Worm (Caenorhabditis elegans) whole organism, early embryonic: ENCODE data around the gene gba-2.
"Not testable (repeated sequence)": the region's sequence is repeated elsewhere in the genome, so short reads cannot be mapped to it uniquely, and the experiment has no call there.

ENCODE experiments used
- B0310.2 ChIP-seq: sonication (generic microtip); optimal IDR thresholded peaks from 2 replicates; lab custom pipeline; 2016; ENCODE audit warnings: mild to moderate bottlenecking, missing genetic modification characterization, missing compliant biosample characterization
- F13C5.2 ChIP-seq: sonication (generic microtip); optimal IDR thresholded peaks from 2 replicates; lab custom pipeline; 2017; ENCODE audit warnings: mild to moderate bottlenecking, missing genetic modification characterization, inconsistent platforms, missing compliant biosample characterization
- aly-1 ChIP-seq: sonication (generic microtip); optimal IDR thresholded peaks from 2 replicates; lab custom pipeline; 2016; ENCODE audit warnings: missing genetic modification characterization, missing compliant biosample characterization
- ama-1 ChIP-seq: fragments of 150-350 bp; optimal IDR thresholded peaks from 2 replicates; lab custom pipeline; 2014
- ceh-13 ChIP-seq: fragments of 200-800 bp; sonication (Bioruptor generic); optimal IDR thresholded peaks from 2 replicates; lab custom pipeline; 2018; ENCODE audit warnings: mild to moderate bottlenecking, missing genetic modification characterization, missing compliant biosample characterization
- ceh-36 ChIP-seq: sonication (generic microtip); optimal IDR thresholded peaks from 2 replicates; lab custom pipeline; 2016; ENCODE audit warnings: missing genetic modification characterization, inconsistent platforms, missing compliant biosample characterization
- ets-7 ChIP-seq: sonication (generic microtip); optimal IDR thresholded peaks from 2 replicates; lab custom pipeline; 2016; ENCODE audit warnings: missing genotype, missing genetic modification characterization, missing compliant biosample characterization
- flt-1 ChIP-seq: fragments of 200-800 bp; sonication (Bioruptor generic); IDR thresholded peaks from 2 replicates; pipeline ENCODE4 v1.3.6; 2022; ENCODE audit warnings: missing genetic modification characterization, missing compliant biosample characterization
- hmbx-1 ChIP-seq: sonication (generic microtip); optimal IDR thresholded peaks from 2 replicates; lab custom pipeline; 2016; ENCODE audit warnings: mild to moderate bottlenecking, missing genetic modification characterization, missing compliant biosample characterization
- hmg-4 ChIP-seq: fragments of 200-800 bp; sonication (Bioruptor generic); optimal IDR thresholded peaks from 2 replicates; lab custom pipeline; 2018; ENCODE audit warnings: mild to moderate bottlenecking, missing genetic modification characterization, missing compliant biosample characterization
- hnd-1 ChIP-seq: sonication (generic microtip); optimal IDR thresholded peaks from 2 replicates; lab custom pipeline; 2016; ENCODE audit warnings: missing genetic modification characterization, missing compliant biosample characterization
- pes-1 ChIP-seq: fragments of 200-800 bp; sonication (Bioruptor generic); IDR thresholded peaks from 2 replicates; pipeline ENCODE4 v1.3.6; 2022; ENCODE audit warnings: missing genetic modification reagents, missing genetic modification characterization, missing compliant biosample characterization
- scrt-1 ChIP-seq: fragments of 200-800 bp; sonication (Bioruptor generic); IDR thresholded peaks from 2 replicates; pipeline ENCODE4 v1.3.6; 2022; ENCODE audit warnings: missing genetic modification characterization, missing compliant biosample characterization
- sea-1 ChIP-seq: fragments of 200-800 bp; sonication (Bioruptor generic); conservative IDR thresholded peaks from 2 replicates; pipeline ENCODE4 v1.3.6; 2022; ENCODE audit warnings: missing genetic modification characterization, missing compliant biosample characterization
- tbx-11 ChIP-seq: fragments of 200-800 bp; sonication (Bioruptor generic); IDR thresholded peaks from 2 replicates; pipeline ENCODE4 v1.3.6; 2022; ENCODE audit warnings: missing genetic modification characterization, missing compliant biosample characterization
- tbx-37 ChIP-seq: fragments of 200-800 bp; sonication (Bioruptor generic); conservative IDR thresholded peaks from 2 replicates; pipeline ENCODE4 v1.3.6; 2022; ENCODE audit warnings: missing genetic modification reagents, missing genetic modification characterization, missing compliant biosample characterization
- tra-4 ChIP-seq: sonication (generic microtip); optimal IDR thresholded peaks from 2 replicates; lab custom pipeline; 2017; ENCODE audit warnings: missing genetic modification characterization, missing compliant biosample characterization

The gba-2 gene

DNA sequence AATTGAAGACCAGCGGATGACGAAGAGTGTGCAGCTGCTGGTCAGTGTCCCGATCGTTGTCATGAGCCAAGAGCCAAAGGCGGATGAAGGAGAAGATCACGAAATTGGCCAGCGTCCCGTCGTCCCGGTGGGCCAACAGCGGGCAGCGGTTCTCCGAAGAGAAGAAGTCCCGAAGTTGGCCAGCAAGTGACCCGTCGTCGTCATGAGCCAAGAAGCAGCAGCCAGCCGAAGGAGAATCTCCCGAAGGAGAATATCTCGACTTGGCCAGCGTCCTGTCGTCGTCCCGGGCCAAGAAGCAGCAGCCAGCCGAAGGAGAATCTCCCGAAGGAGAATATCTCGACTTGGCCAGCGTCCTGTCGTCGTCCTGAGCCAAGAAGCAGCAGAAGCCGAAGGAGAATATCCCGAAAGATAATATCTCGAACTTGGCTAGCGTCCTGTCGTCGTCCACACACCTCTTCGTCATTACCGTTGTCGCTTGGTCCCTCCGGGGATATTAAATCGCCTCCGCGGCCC is 22.8 kb downstream of the gba-2 start, which contains the start of gene C33C12.11:
TSS of gene C33C12.11 (minus strand) at position 463 of the 513 bp plus-strand sequence.
- not testable (repeated sequence) for TF ChIP-seq tbx-11 (GFP tag; lab: Robert Waterston, UW); ceh-13 (GFP tag; lab: Kevin White, UChicago); hmg-4

DNA sequence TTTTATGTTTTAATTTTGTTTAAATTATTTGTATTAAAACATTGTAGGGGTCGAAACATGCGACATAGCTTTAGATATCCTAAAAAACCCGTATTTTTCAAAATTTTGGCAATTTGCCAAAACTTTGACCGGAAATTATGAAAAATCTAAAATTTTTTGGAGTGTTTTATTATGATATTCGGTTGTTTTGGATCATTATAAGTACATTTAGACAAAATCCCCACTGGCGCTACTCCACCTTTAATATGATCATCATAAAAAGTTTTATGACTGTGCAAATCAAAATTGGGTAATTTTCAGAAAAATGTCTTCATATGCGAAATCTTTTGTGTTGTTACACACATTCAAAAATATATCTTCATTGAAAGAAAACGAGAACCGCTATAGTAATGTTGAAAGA is 32.5 kb downstream of the gba-2 start, which contains the start of gene math-18:
TSS of gene math-18 (plus strand) at position 301 of the 400 bp plus-strand sequence.
- TF ChIP-seq ets-7 (tag; lab: Kevin White, UChicago); sea-1 (GFP tag; lab: Robert Waterston, UW); pes-1 (GFP tag; lab: Robert Waterston, UW): not testable (repeated sequence)

DNA sequence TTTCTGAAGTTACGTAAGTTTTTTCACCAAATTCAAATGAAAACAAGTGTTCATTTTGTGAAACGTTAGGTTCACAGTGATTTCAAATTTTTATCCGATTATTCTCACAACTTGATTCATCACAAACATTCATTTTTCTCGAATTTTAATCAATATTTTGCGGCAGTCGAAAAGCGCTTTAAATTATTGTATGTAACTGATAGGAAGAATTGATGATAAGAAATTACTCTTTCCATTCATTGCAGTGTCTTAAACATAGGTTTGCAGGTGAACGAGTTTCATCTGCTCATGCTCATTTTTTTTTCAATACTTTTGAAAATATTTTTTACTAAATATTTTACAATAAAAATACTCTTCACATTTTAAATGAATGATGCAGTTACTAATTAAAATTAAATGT is 33.8 kb downstream of the gba-2 start:
- TF ChIP-seq hmbx-1 (tag; lab: Kevin White, UChicago) (no peak), aly-1 (tag; lab: Kevin White, UChicago) (no peak), scrt-1 (no peak), hnd-1 (tag; lab: Kevin White, UChicago) (no peak)

DNA sequence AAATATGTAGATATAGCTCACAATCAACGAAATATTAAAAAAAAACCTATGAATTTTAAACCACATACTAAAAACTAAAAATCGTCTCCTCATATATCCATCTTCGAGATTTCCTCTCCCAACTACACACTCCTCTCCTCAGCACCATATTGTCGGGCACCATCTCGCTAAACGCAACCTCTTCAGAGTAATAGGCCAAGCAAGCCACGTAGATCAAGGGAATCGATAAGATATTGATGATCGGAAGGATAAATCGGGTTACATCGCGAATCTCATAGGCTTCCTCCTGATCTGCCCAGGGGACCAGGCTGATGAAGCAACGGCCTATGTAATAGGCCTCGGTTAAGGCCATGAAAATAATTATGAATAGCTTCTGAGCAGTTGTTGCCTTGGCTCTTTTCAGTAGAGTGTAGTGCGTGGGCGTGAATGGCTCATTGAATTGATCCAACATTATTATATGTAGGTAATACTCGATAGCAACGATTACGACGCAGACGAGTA is 35.7 kb downstream of the gba-2 start, which contains the start of the genes C40A11.7 and C40A11.8:
TSS of gene C40A11.7 (minus strand) at position 101 of the 501 bp plus-strand sequence.
TSS of gene C40A11.8 (minus strand) at position 451 of the 501 bp plus-strand sequence.
- TF ChIP-seq tbx-11 (GFP tag; lab: Robert Waterston, UW) (no peak), hnd-1 (tag; lab: Kevin White, UChicago) (no peak), F13C5.2 (no peak), tra-4 (tag; lab: Kevin White, UChicago) (no peak), ceh-13 (GFP tag; lab: Kevin White, UChicago) (no peak), B0310.2 (tag; lab: Kevin White, UChicago) (no peak), ceh-36 (no peak), ets-7 (tag; lab: Kevin White, UChicago) (no peak), pes-1 (GFP tag; lab: Robert Waterston, UW) (no peak), sea-1 (GFP tag; lab: Robert Waterston, UW) (no peak)

DNA sequence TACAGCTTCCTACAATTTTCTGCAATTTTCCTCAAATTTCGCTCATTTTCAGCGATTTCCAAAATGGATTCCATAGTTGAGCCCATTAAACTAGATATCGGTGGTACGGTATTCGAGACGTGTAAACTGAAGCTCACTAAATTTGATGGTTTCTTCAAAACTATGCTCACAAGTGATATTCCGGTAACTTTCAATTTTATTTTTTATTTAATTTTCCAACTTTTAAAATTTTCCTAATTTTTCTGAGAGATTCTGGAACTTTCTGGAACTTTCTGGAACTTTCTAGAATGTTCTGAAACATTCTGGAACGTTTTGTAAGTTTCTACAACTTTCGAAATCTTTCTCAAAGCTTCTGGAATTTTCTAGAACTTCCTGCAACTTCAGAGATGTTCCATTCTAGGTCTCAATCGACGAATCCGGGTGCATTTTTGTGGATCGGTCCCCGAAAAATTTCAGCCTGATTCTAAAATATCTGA is 39.3 kb downstream of the gba-2 start, which contains the start of gene C40A11.2:
TSS of gene C40A11.2 (plus strand) at position 51 of the 476 bp plus-strand sequence.
- no peak for TF ChIP-seq sea-1 (GFP tag; lab: Robert Waterston, UW)
- TF ChIP-seq hmbx-1 (tag; lab: Kevin White, UChicago): no peak
- no peak for TF ChIP-seq tra-4 (tag; lab: Kevin White, UChicago)
- no peak for TF ChIP-seq scrt-1
- TF ChIP-seq ama-1 (lab: Kevin White, UChicago): no peak
- TF ChIP-seq tbx-11 (GFP tag; lab: Robert Waterston, UW): no peak
- no peak for TF ChIP-seq F13C5.2
- no peak for TF ChIP-seq pes-1 (GFP tag; lab: Robert Waterston, UW)
- TF ChIP-seq ets-7 (tag; lab: Kevin White, UChicago): no peak
- no peak for TF ChIP-seq tbx-37 (GFP tag; lab: Robert Waterston, UW)
- no peak for TF ChIP-seq hmg-4
- TF ChIP-seq aly-1 (tag; lab: Kevin White, UChicago): no peak
- no peak for TF ChIP-seq ceh-13 (GFP tag; lab: Kevin White, UChicago)
- no peak for TF ChIP-seq hnd-1 (tag; lab: Kevin White, UChicago)
- no peak for TF ChIP-seq B0310.2 (tag; lab: Kevin White, UChicago)
- no peak for TF ChIP-seq ceh-36

DNA sequence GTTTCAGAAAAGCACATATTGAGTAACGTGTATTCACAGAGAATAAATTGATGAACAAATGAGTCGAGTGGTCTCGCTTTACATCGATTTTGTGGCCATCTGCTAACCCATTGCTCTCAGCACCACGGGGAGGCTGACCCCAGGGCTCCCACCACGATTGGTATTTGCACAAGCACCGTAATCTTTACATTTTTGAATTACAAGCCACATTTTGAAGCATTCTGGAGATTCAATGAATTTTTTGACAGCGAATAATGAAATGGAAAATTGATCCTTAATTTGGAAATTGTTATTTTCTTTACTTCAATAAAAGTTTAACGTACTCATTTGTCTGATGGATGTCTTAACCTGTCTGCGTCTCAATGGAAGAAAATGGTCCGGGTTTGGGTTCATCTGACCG is 40.7 kb downstream of the gba-2 start, which contains the start of gene C40A11.6:
TSS of gene C40A11.6 (minus strand) at position 101 of the 400 bp plus-strand sequence.
- no peak for TF ChIP-seq ets-7 (tag; lab: Kevin White, UChicago)
- no peak for TF ChIP-seq ceh-36
- no peak for TF ChIP-seq hmbx-1 (tag; lab: Kevin White, UChicago)
- TF ChIP-seq tbx-11 (GFP tag; lab: Robert Waterston, UW): no peak
- TF ChIP-seq tbx-37 (GFP tag; lab: Robert Waterston, UW): no peak
- no peak for TF ChIP-seq hmg-4
- no peak for TF ChIP-seq ama-1 (lab: Kevin White, UChicago)
- no peak for TF ChIP-seq tra-4 (tag; lab: Kevin White, UChicago)
- no peak for TF ChIP-seq F13C5.2
- no peak for TF ChIP-seq pes-1 (GFP tag; lab: Robert Waterston, UW)
- no peak for TF ChIP-seq flt-1 (GFP tag; lab: Robert Waterston, UW)
- TF ChIP-seq scrt-1: no peak
- no peak for TF ChIP-seq ceh-13 (GFP tag; lab: Kevin White, UChicago)
- TF ChIP-seq sea-1 (GFP tag; lab: Robert Waterston, UW): no peak
- TF ChIP-seq hnd-1 (tag; lab: Kevin White, UChicago): no peak
- TF ChIP-seq aly-1 (tag; lab: Kevin White, UChicago): no peak
- no peak for TF ChIP-seq B0310.2 (tag; lab: Kevin White, UChicago)

DNA sequence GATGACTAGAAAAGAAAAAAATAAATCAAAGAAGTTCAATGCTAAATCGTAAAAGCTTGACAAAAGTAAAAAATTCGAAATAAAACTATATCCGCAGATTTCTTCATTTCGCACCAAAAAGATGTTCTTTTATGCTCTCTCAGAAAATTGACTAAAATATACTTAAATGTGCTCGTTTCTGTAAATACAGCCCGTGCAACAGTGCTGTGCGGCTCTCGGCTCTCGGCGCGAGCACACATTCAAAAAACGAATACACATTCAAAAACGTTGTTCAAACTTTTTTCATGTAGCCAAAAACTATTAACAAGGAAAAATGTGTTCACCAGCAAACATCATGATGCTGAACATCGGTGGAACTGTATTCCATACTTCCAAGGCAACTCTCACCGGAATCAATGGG is 45.4 kb downstream of the gba-2 start, which contains the start of gene C40A11.3:
TSS of gene C40A11.3 (plus strand) at position 301 of the 400 bp plus-strand sequence.
- no peak for TF ChIP-seq ceh-36
- TF ChIP-seq hmbx-1 (tag; lab: Kevin White, UChicago): no peak
- TF ChIP-seq F13C5.2: no peak

DNA sequence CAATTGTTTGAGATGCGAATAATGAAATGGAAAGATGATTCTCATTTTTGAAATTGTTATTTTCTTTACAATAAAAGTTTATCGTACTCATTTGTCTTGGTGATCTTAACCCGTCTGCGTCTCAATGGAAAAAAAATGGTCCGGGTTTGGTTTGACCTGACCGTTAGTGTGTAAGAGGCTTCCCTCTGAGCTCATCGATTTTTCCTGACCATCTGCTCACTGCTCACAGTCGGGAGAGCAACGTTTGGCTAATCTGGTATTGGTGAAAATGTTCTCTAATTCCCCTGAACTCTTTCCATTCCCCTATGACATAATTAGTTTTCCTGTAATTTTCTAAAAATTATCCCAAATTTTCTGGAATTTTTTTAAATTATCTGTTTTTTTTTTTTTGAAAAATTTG is 47.3 kb downstream of the gba-2 start:
- TF ChIP-seq tbx-37 (GFP tag; lab: Robert Waterston, UW) (no peak), hnd-1 (tag; lab: Kevin White, UChicago) (no peak), pes-1 (GFP tag; lab: Robert Waterston, UW) (no peak), hmg-4 (no peak), ama-1 (lab: Kevin White, UChicago) (no peak), F13C5.2 (no peak), ets-7 (tag; lab: Kevin White, UChicago) (no peak), tbx-11 (GFP tag; lab: Robert Waterston, UW) (no peak), aly-1 (tag; lab: Kevin White, UChicago) (no peak), scrt-1 (no peak)
